Worm (Caenorhabditis elegans): Measurements from ENCODE around the gene F59B10.5.

DNA sequence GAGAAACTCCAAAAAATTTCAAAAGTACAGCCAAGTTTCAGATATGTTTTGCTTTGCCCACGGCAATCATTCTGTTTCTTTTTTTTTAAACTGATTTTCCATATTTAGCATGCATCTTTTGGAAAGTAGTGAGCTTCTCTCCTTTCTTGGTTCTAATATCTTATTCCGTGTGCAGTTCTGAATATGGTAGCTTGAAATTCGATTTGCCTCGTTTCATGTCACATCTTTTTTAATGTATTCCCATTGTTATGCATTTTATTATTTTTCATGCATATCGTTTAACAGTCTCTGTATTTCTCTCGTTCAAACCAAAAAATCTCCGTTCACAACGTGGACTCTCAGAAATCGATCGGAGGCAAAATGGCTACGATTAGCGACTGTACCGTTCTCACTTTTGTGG, 29.0 kb downstream of the F59B10.5 start, which contains the start of gene ZK666.14:
- TF ChIP-seq nhr-237 (tag; optimal IDR thresholded peaks at IDR 0.05): no peak
- no peak for TF ChIP-seq lin-39 (tag; optimal IDR thresholded peaks at IDR 0.05)
- no peak for TF ChIP-seq nhr-23 (tag; optimal IDR thresholded peaks at IDR 0.05)
- no peak for TF ChIP-seq tbx-2 (tag; optimal IDR thresholded peaks at IDR 0.05)
- TF ChIP-seq pqm-1 (tag; optimal IDR thresholded peaks at IDR 0.05): no peak
- no peak for TF ChIP-seq skn-1 (tag; optimal IDR thresholded peaks at IDR 0.05)
- TF ChIP-seq pha-4 (tag; optimal IDR thresholded peaks at IDR 0.05): no peak
- TF ChIP-seq ama-1 (optimal IDR thresholded peaks at IDR 0.05): no peak
- TF ChIP-seq nhr-77 (tag; optimal IDR thresholded peaks at IDR 0.05): no peak

Data from whole organism, L3 larva.